Worm (Caenorhabditis elegans): ENCODE data around the gene pqn-67.

ce11 chrV:12904054-12904453, 20.2 kb upstream of the pqn-67 start, which contains the start of gene ttr-27:
- no peak for TF ChIP-seq dve-1 (tag; optimal IDR thresholded peaks at IDR 0.05)
- no peak for TF ChIP-seq ets-4 (tag; optimal IDR thresholded peaks at IDR 0.05)
- no peak for TF ChIP-seq pha-4 (tag; optimal IDR thresholded peaks at IDR 0.05)
- no peak for TF ChIP-seq nhr-11 (tag; optimal IDR thresholded peaks at IDR 0.05)
- no peak for TF ChIP-seq fkh-6 (tag; optimal IDR thresholded peaks at IDR 0.05)
- TF ChIP-seq ceh-24 (tag; optimal IDR thresholded peaks at IDR 0.05), result no peak
- no peak for TF ChIP-seq hlh-30 (tag; optimal IDR thresholded peaks at IDR 0.05; ENCODE audit: insufficient read depth)
- no peak for TF ChIP-seq rnt-1 (tag; optimal IDR thresholded peaks at IDR 0.05)
- TF ChIP-seq ceh-30 (tag; optimal IDR thresholded peaks at IDR 0.05), result no peak
- TF ChIP-seq ceh-19 (GFP tag; optimal IDR thresholded peaks at IDR 0.05), result no peak
- no peak for TF ChIP-seq sox-4 (tag; optimal IDR thresholded peaks at IDR 0.05)
- TF ChIP-seq ceh-34 (tag; optimal IDR thresholded peaks at IDR 0.05), result no peak

All from whole organism, late embryonic.